Worm (Caenorhabditis elegans) whole organism, L4/young adult: ENCODE results near the gene srlf-9.

ENCODE experiments used
- W03F9.2 ChIP-seq: fragments of 150-350 bp; optimal IDR thresholded peaks from 2 replicates; lab custom pipeline; 2014; ENCODE audit warnings: missing biosample characterization, missing genetic modification characterization
- dao-5 ChIP-seq: sonication (generic microtip); optimal IDR thresholded peaks from 2 replicates; lab custom pipeline; 2016; ENCODE audit warnings: missing genotype, missing genetic modification characterization, moderate library complexity, missing compliant biosample characterization
- him-1 ChIP-seq: sonication (generic microtip); optimal IDR thresholded peaks from 2 replicates; lab custom pipeline; 2016; ENCODE audit warnings: missing genotype, missing genetic modification reagents, missing genetic modification characterization, missing compliant biosample characterization

ce11 chrIII:13435570-13435969 lies 34.0 kb upstream of the srlf-9 start, which contains the start of gene F45G2.8:
- TF ChIP-seq W03F9.2 (no peak), him-1 (tag; lab: Kevin White, UChicago) (no peak), dao-5 (tag; lab: Kevin White, UChicago) (no peak)
